Worm (Caenorhabditis elegans) whole organism, L3 larva: ENCODE measurements around the gene dao-4.

ENCODE experiments used
- ZK546.5 ChIP-seq: sonication (generic microtip); optimal IDR thresholded peaks from 2 replicates; lab custom pipeline; 2017; ENCODE audit warnings: missing biosample characterization, missing genetic modification characterization
- ama-1 ChIP-seq: fragments of 150-350 bp; optimal IDR thresholded peaks from 2 replicates; lab custom pipeline; 2018
- ceh-9 ChIP-seq: sonication (generic microtip); optimal IDR thresholded peaks from 2 replicates; lab custom pipeline; 2018; ENCODE audit warnings: missing biosample characterization, missing genetic modification characterization
- fos-1 ChIP-seq: fragments of 150-350 bp; optimal IDR thresholded peaks from 2 replicates; lab custom pipeline; 2014; ENCODE audit warnings: missing biosample characterization, missing genetic modification characterization
- nhr-11 ChIP-seq: fragments of 150-350 bp; optimal IDR thresholded peaks from 2 replicates; lab custom pipeline; 2014; ENCODE audit warnings: missing biosample characterization, missing genetic modification characterization
- nhr-28 ChIP-seq: fragments of 150-350 bp; optimal IDR thresholded peaks from 2 replicates; lab custom pipeline; 2014; ENCODE audit warnings: missing biosample characterization, missing genetic modification characterization
- nhr-76 ChIP-seq: fragments of 150-350 bp; sonication (generic microtip); optimal IDR thresholded peaks from 5 replicates; lab custom pipeline; 2014; ENCODE audit warnings: missing biosample characterization, missing genetic modification characterization
- unc-62 ChIP-seq: fragments of 150-350 bp; sonication (generic microtip); optimal IDR thresholded peaks from 4 replicates; lab custom pipeline; 2014; ENCODE audit warnings: missing biosample characterization, missing genetic modification reagents, missing genetic modification characterization

DNA sequence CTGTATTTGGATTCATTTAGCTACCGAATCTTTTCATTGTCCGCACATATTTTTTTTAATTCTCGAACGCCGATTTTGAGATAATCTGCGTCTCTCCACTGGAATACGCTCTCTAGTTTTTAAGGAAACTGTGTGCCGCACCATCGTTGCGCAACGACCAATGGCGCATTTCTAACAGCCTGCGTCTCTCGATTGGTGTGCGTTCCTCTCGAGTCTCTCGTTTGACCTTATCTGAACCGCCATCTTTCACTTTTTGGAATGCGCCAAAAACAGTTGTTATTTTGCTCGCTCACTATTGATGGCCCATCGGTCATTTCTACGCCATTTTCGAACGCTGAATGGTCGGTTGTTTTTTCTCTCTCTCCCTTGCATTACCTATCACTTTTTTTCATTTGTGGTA, 8.2 kb downstream of the dao-4 start:
- TF ChIP-seq ama-1 (lab: Kevin White, UChicago) (no peak), ceh-9 (tag; lab: Kevin White, UChicago) (no peak), unc-62 (no peak), nhr-11 (tag; lab: Kevin White, UChicago) (no peak), fos-1 (tag; lab: Kevin White, UChicago) (no peak), nhr-28 (no peak), nhr-76 (tag; lab: Kevin White, UChicago) (no peak), ZK546.5 (tag; lab: Kevin White, UChicago) (no peak)
